Worm (Caenorhabditis elegans) whole organism, L1 larva: ENCODE data around the gene his-1.

Source experiments
- C34B4.2 ChIP-seq: sonication (generic microtip); optimal IDR thresholded peaks from 2 replicates; lab custom pipeline; 2017; ENCODE audit warnings: mild to moderate bottlenecking, missing genetic modification characterization, missing compliant biosample characterization
- F16B12.6 ChIP-seq: fragments of 150-350 bp; optimal IDR thresholded peaks from 2 replicates; lab custom pipeline; 2014; ENCODE audit warnings: missing biosample characterization, missing genetic modification characterization
- aha-1 ChIP-seq: fragments of 150-350 bp; optimal IDR thresholded peaks from 2 replicates; lab custom pipeline; 2014; ENCODE audit warnings: missing biosample characterization, missing genetic modification characterization
- alr-1 ChIP-seq: fragments of 200-800 bp; sonication (Bioruptor generic); optimal IDR thresholded peaks from 2 replicates; lab custom pipeline; 2018; ENCODE audit warnings: borderline replicate concordance, mild to moderate bottlenecking, missing genetic modification characterization, missing compliant biosample characterization
- aly-2 ChIP-seq: fragments of 150-350 bp; optimal IDR thresholded peaks from 2 replicates; lab custom pipeline; 2014; ENCODE audit warnings: missing biosample characterization, missing genetic modification characterization
- blmp-1 ChIP-seq: fragments of 150-350 bp; optimal IDR thresholded peaks from 2 replicates; lab custom pipeline; 2014; ENCODE audit warnings: missing biosample characterization, missing genetic modification characterization
- ceh-63 ChIP-seq: fragments of 200-800 bp; sonication (Bioruptor generic); optimal IDR thresholded peaks from 2 replicates; lab custom pipeline; 2018; ENCODE audit warnings: mild to moderate bottlenecking, missing genetic modification characterization, missing compliant biosample characterization
- ceh-82 ChIP-seq, 3 experiments: fragments of 150-350 bp in 1 of 3; sonication (generic microtip) in 2 of 3; optimal IDR thresholded peaks; 2 replicates each; lab custom pipeline; 2014 to 2017; ENCODE audit warnings: missing biosample characterization in 3 of 3, missing genetic modification characterization in 3 of 3
- ceh-88 ChIP-seq: fragments of 200-800 bp; sonication (Bioruptor generic); IDR thresholded peaks from 2 replicates; pipeline ENCODE4 v1.3.6; 2022; ENCODE audit warnings: missing genetic modification characterization, missing compliant biosample characterization
- dpl-1 ChIP-seq, 3 experiments: fragments of 150-350 bp in 2 of 3; sonication (generic microtip) in 1 of 3; optimal IDR thresholded peaks; 2 replicates each; lab custom pipeline; 2014 to 2017; ENCODE audit warnings: missing biosample characterization in 3 of 3, missing genetic modification characterization in 3 of 3, missing genetic modification reagents in 3 of 3
- dsc-1 ChIP-seq: sonication (generic microtip); optimal IDR thresholded peaks from 2 replicates; lab custom pipeline; 2016; ENCODE audit warnings: mild to moderate bottlenecking, missing genetic modification characterization, missing compliant biosample characterization
- efl-1 ChIP-seq, 4 experiments: fragments of 150-350 bp; optimal IDR thresholded peaks in 3 of 4; peaks in 1 of 4; 1 replicate in 1 of 4; 2 replicates in 3 of 4; lab custom pipeline; 2014; ENCODE audit warnings: missing biosample characterization in 2 of 4, missing genetic modification characterization in 2 of 4, missing genetic modification reagents in 2 of 4
- efl-3 ChIP-seq: fragments of 200-800 bp; sonication (Bioruptor generic); optimal IDR thresholded peaks from 2 replicates; lab custom pipeline; 2018; ENCODE audit warnings: mild to moderate bottlenecking, missing genetic modification characterization, missing compliant biosample characterization
- elt-3 ChIP-seq, 6 experiments: fragments of 150-350 bp in 1 of 6; sonication (generic microtip); optimal IDR thresholded peaks; 2 replicates each; lab custom pipeline; 2017 to 2018; ENCODE audit warnings: missing biosample characterization in 6 of 6, missing genetic modification characterization in 6 of 6, inconsistent platforms in 1 of 6
- ets-5 ChIP-seq: fragments of 200-800 bp; sonication (Bioruptor generic); IDR thresholded peaks from 2 replicates; pipeline ENCODE4 v1.3.6; 2022; ENCODE audit warnings: missing genetic modification characterization, missing compliant biosample characterization
- fkh-4 ChIP-seq: sonication (generic microtip); optimal IDR thresholded peaks from 2 replicates; lab custom pipeline; 2016; ENCODE audit warnings: missing compliant biosample characterization, missing genetic modification characterization, borderline replicate concordance
- fkh-8 ChIP-seq: sonication (generic microtip); optimal IDR thresholded peaks from 2 replicates; lab custom pipeline; 2016; ENCODE audit warnings: mild to moderate bottlenecking, missing genetic modification characterization, missing compliant biosample characterization
- hlh-4 ChIP-seq: sonication (generic microtip); optimal IDR thresholded peaks from 2 replicates; lab custom pipeline; 2016; ENCODE audit warnings: mild to moderate bottlenecking, missing genetic modification characterization, missing compliant biosample characterization
- hpl-2 ChIP-seq: fragments of 150-350 bp; optimal IDR thresholded peaks from 2 replicates; lab custom pipeline; 2014; ENCODE audit warnings: missing biosample characterization, missing genetic modification reagents, missing genetic modification characterization
- isw-1 ChIP-seq: fragments of 200-800 bp; sonication (Bioruptor generic); IDR thresholded peaks from 2 replicates; pipeline ENCODE4 v1.3.6; 2022; ENCODE audit warnings: missing genetic modification characterization, missing compliant biosample characterization
- jun-1 ChIP-seq: fragments of 150-350 bp; optimal IDR thresholded peaks from 2 replicates; lab custom pipeline; 2014; ENCODE audit warnings: missing biosample characterization, missing genetic modification reagents, missing genetic modification characterization
- lin-14 ChIP-seq: fragments of 200-800 bp; sonication (Bioruptor generic); optimal IDR thresholded peaks from 2 replicates; lab custom pipeline; 2018; ENCODE audit warnings: mild to moderate bottlenecking, missing genetic modification characterization, moderate library complexity, missing compliant biosample characterization
- mab-9 ChIP-seq: fragments of 200-800 bp; sonication (Bioruptor generic); IDR thresholded peaks from 2 replicates; pipeline ENCODE4 v1.3.6; 2022; ENCODE audit warnings: missing genetic modification reagents, missing genetic modification characterization, missing compliant biosample characterization
- mep-1 ChIP-seq: fragments of 150-350 bp; optimal IDR thresholded peaks from 2 replicates; lab custom pipeline; 2014; ENCODE audit warnings: missing biosample characterization, missing genetic modification characterization
- nhr-19 ChIP-seq: fragments of 200-800 bp; sonication (Bioruptor generic); conservative IDR thresholded peaks from 2 replicates; pipeline ENCODE4 v1.3.6; 2022; ENCODE audit warnings: missing genetic modification characterization, missing compliant biosample characterization
- nhr-237 ChIP-seq: fragments of 150-350 bp; optimal IDR thresholded peaks from 2 replicates; lab custom pipeline; 2014; ENCODE audit warnings: missing biosample characterization, missing genetic modification characterization
- nhr-47 ChIP-seq: sonication (generic microtip); optimal IDR thresholded peaks from 2 replicates; lab custom pipeline; 2016; ENCODE audit warnings: mild to moderate bottlenecking, missing genetic modification characterization, moderate library complexity, missing compliant biosample characterization
- nhr-71 ChIP-seq: sonication (generic microtip); optimal IDR thresholded peaks from 2 replicates; lab custom pipeline; 2016; ENCODE audit warnings: mild to moderate bottlenecking, missing genetic modification characterization, moderate library complexity, missing compliant biosample characterization
- nhr-77 ChIP-seq: fragments of 150-350 bp; optimal IDR thresholded peaks from 2 replicates; lab custom pipeline; 2014; ENCODE audit warnings: missing biosample characterization, missing genetic modification characterization
- nhr-84 ChIP-seq: sonication (generic microtip); optimal IDR thresholded peaks from 2 replicates; lab custom pipeline; 2017; ENCODE audit warnings: missing biosample characterization, missing genetic modification characterization
- nhr-85 ChIP-seq: sonication (generic microtip); peaks from one replicate; lab custom pipeline; 2016; ENCODE audit warnings: missing genetic modification characterization, inconsistent platforms, missing compliant biosample characterization
- nhr-90 ChIP-seq: sonication (generic microtip); optimal IDR thresholded peaks from 2 replicates; lab custom pipeline; 2016; ENCODE audit warnings: mild to moderate bottlenecking, missing genetic modification characterization, missing compliant biosample characterization; ENCODE audit not compliant: poor library complexity
- pqm-1 ChIP-seq: sonication (generic microtip); optimal IDR thresholded peaks from 3 replicates; lab custom pipeline; 2017; ENCODE audit warnings: missing biosample characterization, missing genetic modification characterization
- rnt-1 ChIP-seq: sonication (generic microtip); optimal IDR thresholded peaks from 2 replicates; lab custom pipeline; 2016; ENCODE audit warnings: mild to moderate bottlenecking, missing genetic modification characterization, moderate library complexity, missing compliant biosample characterization
- skn-1 ChIP-seq: fragments of 150-350 bp; optimal IDR thresholded peaks from 2 replicates; lab custom pipeline; 2014; ENCODE audit warnings: missing biosample characterization, missing genetic modification characterization
- snu-23 ChIP-seq: sonication (generic microtip); optimal IDR thresholded peaks from 2 replicates; lab custom pipeline; 2016; ENCODE audit warnings: missing genetic modification characterization, missing compliant biosample characterization
- sox-4 ChIP-seq: sonication (generic microtip); optimal IDR thresholded peaks from 2 replicates; lab custom pipeline; 2016; ENCODE audit warnings: missing genetic modification characterization, missing compliant biosample characterization
- tbx-2 ChIP-seq: sonication (generic microtip); optimal IDR thresholded peaks from 2 replicates; lab custom pipeline; 2016; ENCODE audit warnings: missing genetic modification characterization, missing compliant biosample characterization
- unc-130 ChIP-seq: fragments of 150-350 bp; optimal IDR thresholded peaks from 2 replicates; lab custom pipeline; 2017; ENCODE audit warnings: missing biosample characterization, missing genetic modification characterization, inconsistent platforms
- unc-62 ChIP-seq: fragments of 150-350 bp; optimal IDR thresholded peaks from 2 replicates; lab custom pipeline; 2014; ENCODE audit warnings: missing biosample characterization, missing genetic modification reagents, missing genetic modification characterization
- unc-98 ChIP-seq: fragments of 200-800 bp; sonication (Bioruptor generic); IDR thresholded peaks from 2 replicates; pipeline ENCODE4 v1.3.6; 2022; ENCODE audit warnings: missing genetic modification characterization, missing compliant biosample characterization
- xbp-1 ChIP-seq: sonication (generic microtip); optimal IDR thresholded peaks from 2 replicates; lab custom pipeline; 2016; ENCODE audit warnings: missing genetic modification characterization, missing compliant biosample characterization
- zag-1 ChIP-seq: fragments of 150-350 bp; optimal IDR thresholded peaks from 2 replicates; lab custom pipeline; 2014; ENCODE audit warnings: missing biosample characterization, missing genetic modification characterization
- ztf-11 ChIP-seq, 2 experiments: sonication (generic microtip); optimal IDR thresholded peaks; 2 replicates each; lab custom pipeline; 2016 to 2017; ENCODE audit warnings: missing genetic modification characterization in 2 of 2, missing biosample characterization in 1 of 2, missing compliant biosample characterization in 1 of 2

The his-1 gene

ce11 chrV:16041925-16042742 is at the start of gene his-1, which contains the start of gene his-2:
Gene his-1 (plus strand): TSS chrV:16042520.
Gene his-2 (minus strand): TSS chrV:16042283.
- TF ChIP-seq nhr-47 (tag; lab: Kevin White, UChicago) = peak; percentile 11
- TF ChIP-seq nhr-85 (tag; lab: Kevin White, UChicago) = peak; percentile 74
- peak; percentile 11 for TF ChIP-seq lin-14 (GFP tag; lab: Kevin White, UChicago)
- TF ChIP-seq ztf-11 (tag; optimal IDR thresholded peaks at IDR 0.05; lab: Kevin White, UChicago) = peak in 1 of 2 experiments; percentile 63

ce11 chrV:15996655-15997186 is 45.6 kb upstream of the his-1 start, which contains the start of the genes C06C6.9 and C06C6.8:
Gene C06C6.9 (minus strand): TSS chrV:15996755.
Gene C06C6.8 (plus strand): TSS chrV:15997136.
- no peak for TF ChIP-seq efl-1 (optimal IDR thresholded peaks at IDR 0.05; lab: Kevin White, UChicago)
- TF ChIP-seq efl-1 (GFP tag; optimal IDR thresholded peaks at IDR 0.05 in 1 of 2; lab: Kevin White, UChicago) = peak in 1 of 2 experiments; percentile 70
- no peak for TF ChIP-seq nhr-77 (tag; lab: Kevin White, UChicago)

DNA sequence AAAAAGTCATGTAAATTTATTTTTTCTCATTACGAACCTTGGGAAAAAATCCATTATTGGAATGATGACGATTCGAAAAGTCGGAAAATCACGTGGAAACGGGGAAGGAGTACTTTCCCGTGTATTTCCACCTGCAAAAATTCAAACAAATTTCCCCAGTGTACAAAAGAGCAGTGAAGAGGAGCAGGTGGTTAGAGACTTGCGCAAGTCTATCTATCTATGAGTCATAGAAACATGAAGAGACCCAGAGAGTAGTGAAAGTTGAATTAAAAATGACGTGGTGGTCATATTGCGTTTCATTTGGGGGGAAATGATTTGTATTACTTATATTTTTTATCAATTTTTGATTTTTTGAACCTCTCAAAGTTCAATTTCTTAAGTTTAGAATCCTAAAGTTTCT is 41.9 kb upstream of the his-1 start, which contains the start of gene nhr-50:
TSS of gene nhr-50 (minus strand) at position 199 of the 400 bp plus-strand sequence.
- TF ChIP-seq C34B4.2 (tag; lab: Kevin White, UChicago) = no peak
- peak; percentile 93 for TF ChIP-seq jun-1 (tag; lab: Kevin White, UChicago)
- peak; percentile 25 for TF ChIP-seq mep-1 (tag; lab: Kevin White, UChicago)
- peak; percentile 7 for TF ChIP-seq sox-4 (tag; lab: Kevin White, UChicago)
- TF ChIP-seq mab-9 (GFP tag; lab: Robert Waterston, UW) = no peak
- TF ChIP-seq F16B12.6 (tag; lab: Kevin White, UChicago) = no peak
- no peak for TF ChIP-seq ets-5
- no peak for TF ChIP-seq unc-130 (tag; lab: Kevin White, UChicago)
- peak; percentile 88 for TF ChIP-seq blmp-1
- peak; percentile 17 for TF ChIP-seq xbp-1 (tag; lab: Kevin White, UChicago)
- TF ChIP-seq nhr-84 (tag; lab: Kevin White, UChicago) = no peak
- no peak for TF ChIP-seq fkh-4 (tag; lab: Kevin White, UChicago)
- TF ChIP-seq nhr-237 (tag; lab: Kevin White, UChicago) = peak; percentile 18
- TF ChIP-seq efl-3 (GFP tag; lab: Kevin White, UChicago) = no peak
- peak; percentile 36 for TF ChIP-seq nhr-90 (tag; lab: Kevin White, UChicago)
- peak; percentile 69 for TF ChIP-seq skn-1 (tag; lab: Kevin White, UChicago)
- TF ChIP-seq hpl-2 = no peak
- TF ChIP-seq rnt-1 (tag; lab: Kevin White, UChicago) = peak; percentile 10
- no peak for TF ChIP-seq unc-98 (GFP tag; lab: Robert Waterston, UW)
- no peak; the same call in 1 of the 2 replicates for TF ChIP-seq isw-1
- TF ChIP-seq nhr-85 (tag; lab: Kevin White, UChicago) = peak; percentile 85
- TF ChIP-seq ceh-88 (GFP tag; lab: Robert Waterston, UW) = no peak
- TF ChIP-seq lin-14 (GFP tag; lab: Kevin White, UChicago) = peak; percentile 84
- TF ChIP-seq hlh-4 (tag; lab: Kevin White, UChicago) = peak; percentile 80
- no peak for TF ChIP-seq ztf-11 (tag; optimal IDR thresholded peaks at IDR 0.05; lab: Kevin White, UChicago)
- TF ChIP-seq tbx-2 (tag; lab: Kevin White, UChicago) = peak; percentile 11
- TF ChIP-seq aha-1 (tag; lab: Kevin White, UChicago) = no peak
- TF ChIP-seq alr-1 (tag; lab: Kevin White, UChicago) = no peak
- TF ChIP-seq aly-2 (tag; lab: Kevin White, UChicago) = no peak
- TF ChIP-seq dsc-1 = no peak
- TF ChIP-seq nhr-71 (tag; lab: Kevin White, UChicago) = peak; percentile 81
- peak; percentile 28 to 36 for TF ChIP-seq efl-1 (optimal IDR thresholded peaks at IDR 0.05; lab: Kevin White, UChicago)
- peak; percentile 15 to 95 for TF ChIP-seq efl-1 (GFP tag; optimal IDR thresholded peaks at IDR 0.05 in 1 of 2; lab: Kevin White, UChicago)
- TF ChIP-seq zag-1 = no peak
- peak; percentile 88 for TF ChIP-seq fkh-8
- peak; percentile 51 for TF ChIP-seq nhr-77 (tag; lab: Kevin White, UChicago)
- TF ChIP-seq dpl-1 (GFP tag; optimal IDR thresholded peaks at IDR 0.05; lab: Kevin White, UChicago) = peak in 1 of 3 experiments; percentile 30
- TF ChIP-seq pqm-1 = no peak
- no peak for TF ChIP-seq unc-62 (GFP tag; lab: Kevin White, UChicago)
- TF ChIP-seq nhr-19 = no peak; the same call in 1 of the 2 replicates
- TF ChIP-seq snu-23 (GFP tag; lab: Kevin White, UChicago) = peak; percentile 46
- TF ChIP-seq ceh-82 (tag; optimal IDR thresholded peaks at IDR 0.05; lab: Kevin White, UChicago) = peak in 2 of 3 experiments; percentile 16 to 49
- TF ChIP-seq elt-3 (tag; optimal IDR thresholded peaks at IDR 0.05; lab: Kevin White, UChicago) = peak in 1 of 6 experiments; percentile 21
- TF ChIP-seq ceh-63 (GFP tag; lab: Kevin White, UChicago) = no peak
